Worm (Caenorhabditis elegans) whole organism, early embryonic: ENCODE measurements around the gene srab-6.
A peak's percentile ranks its signal among the peaks of the same experiment; 100 is the strongest.

Experiments used
- B0310.2 ChIP-seq: sonication (generic microtip); optimal IDR thresholded peaks from 2 replicates; lab custom pipeline; 2016; ENCODE audit warnings: mild to moderate bottlenecking, missing genetic modification characterization, missing compliant biosample characterization
- F13C5.2 ChIP-seq: sonication (generic microtip); optimal IDR thresholded peaks from 2 replicates; lab custom pipeline; 2017; ENCODE audit warnings: mild to moderate bottlenecking, missing genetic modification characterization, inconsistent platforms, missing compliant biosample characterization
- aly-1 ChIP-seq: sonication (generic microtip); optimal IDR thresholded peaks from 2 replicates; lab custom pipeline; 2016; ENCODE audit warnings: missing genetic modification characterization, missing compliant biosample characterization
- ama-1 ChIP-seq: fragments of 150-350 bp; optimal IDR thresholded peaks from 2 replicates; lab custom pipeline; 2014
- ceh-13 ChIP-seq: fragments of 200-800 bp; sonication (Bioruptor generic); optimal IDR thresholded peaks from 2 replicates; lab custom pipeline; 2018; ENCODE audit warnings: mild to moderate bottlenecking, missing genetic modification characterization, missing compliant biosample characterization
- ceh-36 ChIP-seq: sonication (generic microtip); optimal IDR thresholded peaks from 2 replicates; lab custom pipeline; 2016; ENCODE audit warnings: missing genetic modification characterization, inconsistent platforms, missing compliant biosample characterization
- ets-7 ChIP-seq: sonication (generic microtip); optimal IDR thresholded peaks from 2 replicates; lab custom pipeline; 2016; ENCODE audit warnings: missing genotype, missing genetic modification characterization, missing compliant biosample characterization
- flt-1 ChIP-seq: fragments of 200-800 bp; sonication (Bioruptor generic); IDR thresholded peaks from 2 replicates; pipeline ENCODE4 v1.3.6; 2022; ENCODE audit warnings: missing genetic modification characterization, missing compliant biosample characterization
- hmbx-1 ChIP-seq: sonication (generic microtip); optimal IDR thresholded peaks from 2 replicates; lab custom pipeline; 2016; ENCODE audit warnings: mild to moderate bottlenecking, missing genetic modification characterization, missing compliant biosample characterization
- hmg-4 ChIP-seq: fragments of 200-800 bp; sonication (Bioruptor generic); optimal IDR thresholded peaks from 2 replicates; lab custom pipeline; 2018; ENCODE audit warnings: mild to moderate bottlenecking, missing genetic modification characterization, missing compliant biosample characterization
- hnd-1 ChIP-seq: sonication (generic microtip); optimal IDR thresholded peaks from 2 replicates; lab custom pipeline; 2016; ENCODE audit warnings: missing genetic modification characterization, missing compliant biosample characterization
- pes-1 ChIP-seq: fragments of 200-800 bp; sonication (Bioruptor generic); IDR thresholded peaks from 2 replicates; pipeline ENCODE4 v1.3.6; 2022; ENCODE audit warnings: missing genetic modification reagents, missing genetic modification characterization, missing compliant biosample characterization
- scrt-1 ChIP-seq: fragments of 200-800 bp; sonication (Bioruptor generic); IDR thresholded peaks from 2 replicates; pipeline ENCODE4 v1.3.6; 2022; ENCODE audit warnings: missing genetic modification characterization, missing compliant biosample characterization
- sea-1 ChIP-seq: fragments of 200-800 bp; sonication (Bioruptor generic); conservative IDR thresholded peaks from 2 replicates; pipeline ENCODE4 v1.3.6; 2022; ENCODE audit warnings: missing genetic modification characterization, missing compliant biosample characterization
- tbx-11 ChIP-seq: fragments of 200-800 bp; sonication (Bioruptor generic); IDR thresholded peaks from 2 replicates; pipeline ENCODE4 v1.3.6; 2022; ENCODE audit warnings: missing genetic modification characterization, missing compliant biosample characterization
- tbx-37 ChIP-seq: fragments of 200-800 bp; sonication (Bioruptor generic); conservative IDR thresholded peaks from 2 replicates; pipeline ENCODE4 v1.3.6; 2022; ENCODE audit warnings: missing genetic modification reagents, missing genetic modification characterization, missing compliant biosample characterization
- tra-4 ChIP-seq: sonication (generic microtip); optimal IDR thresholded peaks from 2 replicates; lab custom pipeline; 2017; ENCODE audit warnings: missing genetic modification characterization, missing compliant biosample characterization

Gene srab-6

ce11 chrV:3145241-3145640 is 6.5 kb downstream of the srab-6 start:
- TF ChIP-seq pes-1 (GFP tag; lab: Robert Waterston, UW) (no peak), ceh-13 (no peak), hnd-1 (tag; lab: Kevin White, UChicago) (no peak), flt-1 (GFP tag; lab: Robert Waterston, UW) (no peak), ama-1 (lab: Kevin White, UChicago) (no peak), hmg-4 (GFP tag; lab: Kevin White, UChicago) (no peak), F13C5.2 (tag; lab: Kevin White, UChicago) (no peak), hmbx-1 (tag; lab: Kevin White, UChicago) (no peak), sea-1 (GFP tag; lab: Robert Waterston, UW) (no peak), tbx-37 (GFP tag; lab: Robert Waterston, UW) (no peak), B0310.2 (no peak), aly-1 (tag; lab: Kevin White, UChicago) (no peak), tra-4 (tag; lab: Kevin White, UChicago) (no peak)

ce11 chrV:3144494-3144893 is 7.3 kb downstream of the srab-6 start, which contains the start of gene srab-10:
Gene srab-10 (minus strand): TSS chrV:3144594.
- no peak for TF ChIP-seq hmbx-1 (tag; lab: Kevin White, UChicago)
- no peak for TF ChIP-seq hnd-1 (tag; lab: Kevin White, UChicago)
- TF ChIP-seq ama-1 (lab: Kevin White, UChicago): no peak
- TF ChIP-seq B0310.2: no peak
- no peak for TF ChIP-seq ets-7 (tag; lab: Kevin White, UChicago)
- TF ChIP-seq flt-1 (GFP tag; lab: Robert Waterston, UW): no peak
- TF ChIP-seq scrt-1 (GFP tag; lab: Robert Waterston, UW): no peak
- TF ChIP-seq tra-4 (tag; lab: Kevin White, UChicago): no peak
- no peak for TF ChIP-seq hmg-4 (GFP tag; lab: Kevin White, UChicago)
- TF ChIP-seq tbx-11: no peak
- no peak for TF ChIP-seq F13C5.2 (tag; lab: Kevin White, UChicago)
- no peak for TF ChIP-seq ceh-13
- no peak for TF ChIP-seq ceh-36
- no peak for TF ChIP-seq aly-1 (tag; lab: Kevin White, UChicago)
- no peak for TF ChIP-seq sea-1 (GFP tag; lab: Robert Waterston, UW)
- TF ChIP-seq pes-1 (GFP tag; lab: Robert Waterston, UW): no peak
- TF ChIP-seq tbx-37 (GFP tag; lab: Robert Waterston, UW): no peak

ce11 chrV:3141190-3141589 is 10.6 kb downstream of the srab-6 start, which contains the start of gene srab-9:
Gene srab-9 (minus strand): TSS chrV:3141290.
- TF ChIP-seq tbx-37 (GFP tag; lab: Robert Waterston, UW): no peak
- no peak for TF ChIP-seq tbx-11
- TF ChIP-seq hnd-1 (tag; lab: Kevin White, UChicago): no peak
- no peak for TF ChIP-seq tra-4 (tag; lab: Kevin White, UChicago)
- no peak for TF ChIP-seq F13C5.2 (tag; lab: Kevin White, UChicago)
- no peak for TF ChIP-seq B0310.2
- no peak for TF ChIP-seq aly-1 (tag; lab: Kevin White, UChicago)
- no peak for TF ChIP-seq ceh-36
- TF ChIP-seq ets-7 (tag; lab: Kevin White, UChicago): no peak
- TF ChIP-seq ceh-13: no peak

ce11 chrV:3138488-3138887 is 13.3 kb downstream of the srab-6 start, which contains the start of the genes irld-3 and F02C9.1:
Gene irld-3 (minus strand): TSS chrV:3138588.
Gene F02C9.1 (plus strand): TSS chrV:3138703.
- no peak for TF ChIP-seq scrt-1 (GFP tag; lab: Robert Waterston, UW)
- no peak for TF ChIP-seq hmbx-1 (tag; lab: Kevin White, UChicago)
- no peak for TF ChIP-seq flt-1 (GFP tag; lab: Robert Waterston, UW)
- TF ChIP-seq ceh-13: no peak
- TF ChIP-seq B0310.2: no peak
- no peak for TF ChIP-seq hmg-4 (GFP tag; lab: Kevin White, UChicago)
- TF ChIP-seq F13C5.2 (tag; lab: Kevin White, UChicago): no peak
- no peak for TF ChIP-seq ceh-36
- TF ChIP-seq pes-1 (GFP tag; lab: Robert Waterston, UW): no peak
- TF ChIP-seq hnd-1 (tag; lab: Kevin White, UChicago): no peak

- TF ChIP-seq sea-1 (GFP tag; lab: Robert Waterston, UW) (no peak), ets-7 (tag; lab: Kevin White, UChicago) (no peak), ceh-36 (no peak), ceh-13 (no peak), hmbx-1 (tag; lab: Kevin White, UChicago) (no peak), hmg-4 (GFP tag; lab: Kevin White, UChicago) (no peak), tra-4 (tag; lab: Kevin White, UChicago) (no peak), hnd-1 (tag; lab: Kevin White, UChicago) (no peak), B0310.2 (no peak), tbx-11 (no peak), aly-1 (tag; lab: Kevin White, UChicago) (no peak), pes-1 (GFP tag; lab: Robert Waterston, UW) (no peak), tbx-37 (GFP tag; lab: Robert Waterston, UW) (no peak), flt-1 (GFP tag; lab: Robert Waterston, UW) (no peak), scrt-1 (GFP tag; lab: Robert Waterston, UW) (no peak)
These were observed 18.4 kb downstream of the srab-6 start, which contains the start of gene F02C9.2 for ce11 chrV:3133293-3133755. Gene F02C9.2 (plus strand): TSS chrV:3133705.

- TF ChIP-seq scrt-1 (GFP tag; lab: Robert Waterston, UW) (no peak), sea-1 (GFP tag; lab: Robert Waterston, UW) (no peak), pes-1 (GFP tag; lab: Robert Waterston, UW) (0 out of 2 replicates have a peak, but pooled peaks have one; percentile 30), F13C5.2 (tag; lab: Kevin White, UChicago) (no peak)
These were observed 19.6 kb downstream of the srab-6 start for ce11 chrV:3132116-3132515.

- TF ChIP-seq tbx-37 (GFP tag; lab: Robert Waterston, UW): no peak
- no peak for TF ChIP-seq hnd-1 (tag; lab: Kevin White, UChicago)
- no peak for TF ChIP-seq ceh-13
- no peak for TF ChIP-seq tra-4 (tag; lab: Kevin White, UChicago)
- TF ChIP-seq hmbx-1 (tag; lab: Kevin White, UChicago): no peak
- TF ChIP-seq tbx-11: no peak
- no peak for TF ChIP-seq pes-1 (GFP tag; lab: Robert Waterston, UW)
- TF ChIP-seq hmg-4 (GFP tag; lab: Kevin White, UChicago): no peak
- no peak for TF ChIP-seq B0310.2
- no peak for TF ChIP-seq flt-1 (GFP tag; lab: Robert Waterston, UW)
- no peak for TF ChIP-seq ceh-36
- TF ChIP-seq ama-1 (lab: Kevin White, UChicago): no peak
- no peak for TF ChIP-seq ets-7 (tag; lab: Kevin White, UChicago)
- no peak for TF ChIP-seq F13C5.2 (tag; lab: Kevin White, UChicago)
- TF ChIP-seq scrt-1 (GFP tag; lab: Robert Waterston, UW): no peak
- TF ChIP-seq sea-1 (GFP tag; lab: Robert Waterston, UW): no peak
- TF ChIP-seq aly-1 (tag; lab: Kevin White, UChicago): no peak
These were observed 23.0 kb downstream of the srab-6 start, which contains the start of gene tat-6 for ce11 chrV:3128803-3129202. Gene tat-6 (plus strand): TSS chrV:3129103.
